Worm (Caenorhabditis elegans): Measurements from ENCODE around the gene F38A5.2.

DNA sequence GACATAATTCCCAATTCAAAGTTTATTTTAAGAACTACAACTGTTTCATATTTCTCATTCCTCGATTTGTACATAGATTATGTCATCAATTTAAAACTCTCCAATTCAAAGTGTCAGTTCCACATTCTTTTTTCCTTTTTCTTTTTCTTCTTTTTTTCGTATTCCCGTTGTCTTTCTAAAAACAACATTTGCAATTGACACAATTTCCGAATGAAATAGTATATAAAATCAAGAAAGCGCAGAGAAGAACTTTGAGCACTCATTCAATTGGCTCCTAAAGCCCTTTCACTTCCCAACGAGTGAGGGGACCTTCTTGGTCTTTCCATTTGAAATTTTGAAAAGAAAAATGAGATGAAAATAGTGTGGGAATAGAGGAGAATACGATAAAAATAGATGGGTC is 37.8 kb downstream of the F38A5.2 start:
- TF ChIP-seq fkh-10 (GFP tag; optimal IDR thresholded peaks at IDR 0.05) (no peak), pag-3 (tag; optimal IDR thresholded peaks at IDR 0.05; ENCODE audit: borderline replicate concordance) (no peak), pha-2 (tag; optimal IDR thresholded peaks at IDR 0.05) (no peak), K09A11.1 (tag; optimal IDR thresholded peaks at IDR 0.05; ENCODE audit: insufficient read depth) (no peak), ref-2 (tag; optimal IDR thresholded peaks at IDR 0.05) (no peak), pha-4 (tag; optimal IDR thresholded peaks at IDR 0.05) (no peak), hlh-6 (tag; optimal IDR thresholded peaks at IDR 0.05) (no peak), ahr-1 (tag; optimal IDR thresholded peaks at IDR 0.05) (no peak), nhr-11 (tag; optimal IDR thresholded peaks at IDR 0.05) (no peak), ceh-6 (GFP tag; optimal IDR thresholded peaks at IDR 0.05) (no peak), ceh-24 (tag; optimal IDR thresholded peaks at IDR 0.05) (no peak), mec-3 (tag; optimal IDR thresholded peaks at IDR 0.05; ENCODE audit: borderline replicate concordance) (no peak), ceh-30 (tag; optimal IDR thresholded peaks at IDR 0.05) (no peak), zip-5 (tag; optimal IDR thresholded peaks at IDR 0.05) (no peak)

Measured in whole organism, late embryonic.